Worm (Caenorhabditis elegans) whole organism, L1 larva: ENCODE data around the gene col-142.

Experiments
- aha-1 ChIP-seq: fragments of 150-350 bp; optimal IDR thresholded peaks from 2 replicates; lab custom pipeline; 2014; ENCODE audit warnings: missing biosample characterization, missing genetic modification characterization
- alr-1 ChIP-seq: fragments of 200-800 bp; sonication (Bioruptor generic); optimal IDR thresholded peaks from 2 replicates; lab custom pipeline; 2018; ENCODE audit warnings: borderline replicate concordance, mild to moderate bottlenecking, missing genetic modification characterization, missing compliant biosample characterization
- aly-2 ChIP-seq: fragments of 150-350 bp; optimal IDR thresholded peaks from 2 replicates; lab custom pipeline; 2014; ENCODE audit warnings: missing biosample characterization, missing genetic modification characterization
- ceh-8 ChIP-seq: fragments of 200-800 bp; sonication (Bioruptor generic); optimal IDR thresholded peaks from 2 replicates; lab custom pipeline; 2018; ENCODE audit warnings: mild to moderate bottlenecking, missing genetic modification characterization, moderate library complexity, missing compliant biosample characterization
- ceh-88 ChIP-seq: fragments of 200-800 bp; sonication (Bioruptor generic); IDR thresholded peaks from 2 replicates; pipeline ENCODE4 v1.3.6; 2022; ENCODE audit warnings: missing genetic modification characterization, missing compliant biosample characterization
- dpl-1 ChIP-seq, 3 experiments: fragments of 150-350 bp in 2 of 3; sonication (generic microtip) in 1 of 3; optimal IDR thresholded peaks; 2 replicates each; lab custom pipeline; 2014 to 2017; ENCODE audit warnings: missing biosample characterization in 3 of 3, missing genetic modification characterization in 3 of 3, missing genetic modification reagents in 3 of 3
- dsc-1 ChIP-seq: sonication (generic microtip); optimal IDR thresholded peaks from 2 replicates; lab custom pipeline; 2016; ENCODE audit warnings: mild to moderate bottlenecking, missing genetic modification characterization, missing compliant biosample characterization
- efl-1 ChIP-seq, 4 experiments: fragments of 150-350 bp; optimal IDR thresholded peaks in 3 of 4; peaks in 1 of 4; 1 replicate in 1 of 4; 2 replicates in 3 of 4; lab custom pipeline; 2014; ENCODE audit warnings: missing biosample characterization in 2 of 4, missing genetic modification characterization in 2 of 4, missing genetic modification reagents in 2 of 4
- egl-27 ChIP-seq, 2 experiments: fragments of 150-350 bp in 1 of 2; sonication (generic microtip); optimal IDR thresholded peaks; 3 replicates each; lab custom pipeline; 2017 to 2018; ENCODE audit warnings: missing biosample characterization in 2 of 2, missing genetic modification characterization in 2 of 2, missing genetic modification reagents in 2 of 2
- fkh-10 ChIP-seq: sonication (generic microtip); optimal IDR thresholded peaks from 2 replicates; lab custom pipeline; 2017; ENCODE audit warnings: missing biosample characterization, missing genetic modification reagents, missing genetic modification characterization
- hpl-2 ChIP-seq: fragments of 150-350 bp; optimal IDR thresholded peaks from 2 replicates; lab custom pipeline; 2014; ENCODE audit warnings: missing biosample characterization, missing genetic modification reagents, missing genetic modification characterization
- lin-14 ChIP-seq: fragments of 200-800 bp; sonication (Bioruptor generic); optimal IDR thresholded peaks from 2 replicates; lab custom pipeline; 2018; ENCODE audit warnings: mild to moderate bottlenecking, missing genetic modification characterization, moderate library complexity, missing compliant biosample characterization
- lin-39 ChIP-seq: fragments of 150-350 bp; optimal IDR thresholded peaks from 2 replicates; lab custom pipeline; 2014; ENCODE audit warnings: missing biosample characterization, missing genetic modification reagents, missing genetic modification characterization
- mab-9 ChIP-seq: fragments of 200-800 bp; sonication (Bioruptor generic); IDR thresholded peaks from 2 replicates; pipeline ENCODE4 v1.3.6; 2022; ENCODE audit warnings: missing genetic modification reagents, missing genetic modification characterization, missing compliant biosample characterization
- nhr-12 ChIP-seq: sonication (generic microtip); optimal IDR thresholded peaks from 2 replicates; lab custom pipeline; 2017; ENCODE audit warnings: missing biosample characterization, missing genetic modification characterization
- nhr-20 ChIP-seq: sonication (generic microtip); optimal IDR thresholded peaks from 2 replicates; lab custom pipeline; 2016; ENCODE audit warnings: mild to moderate bottlenecking, missing genetic modification characterization, missing compliant biosample characterization
- nhr-28 ChIP-seq: fragments of 150-350 bp; optimal IDR thresholded peaks from 2 replicates; lab custom pipeline; 2014; ENCODE audit warnings: missing biosample characterization, missing genetic modification characterization
- nhr-77 ChIP-seq: fragments of 150-350 bp; optimal IDR thresholded peaks from 2 replicates; lab custom pipeline; 2014; ENCODE audit warnings: missing biosample characterization, missing genetic modification characterization
- nhr-85 ChIP-seq: sonication (generic microtip); peaks from one replicate; lab custom pipeline; 2016; ENCODE audit warnings: missing genetic modification characterization, inconsistent platforms, missing compliant biosample characterization
- pqm-1 ChIP-seq: sonication (generic microtip); optimal IDR thresholded peaks from 3 replicates; lab custom pipeline; 2017; ENCODE audit warnings: missing biosample characterization, missing genetic modification characterization
- rnt-1 ChIP-seq: sonication (generic microtip); optimal IDR thresholded peaks from 2 replicates; lab custom pipeline; 2016; ENCODE audit warnings: mild to moderate bottlenecking, missing genetic modification characterization, moderate library complexity, missing compliant biosample characterization
- sup-37 ChIP-seq: fragments of 200-800 bp; sonication (Bioruptor generic); optimal IDR thresholded peaks from 2 replicates; lab custom pipeline; 2018; ENCODE audit warnings: mild to moderate bottlenecking, missing genetic modification characterization, missing compliant biosample characterization
- unc-130 ChIP-seq: fragments of 150-350 bp; optimal IDR thresholded peaks from 2 replicates; lab custom pipeline; 2017; ENCODE audit warnings: missing biosample characterization, missing genetic modification characterization, inconsistent platforms
- unc-86 ChIP-seq: sonication (generic microtip); optimal IDR thresholded peaks from 2 replicates; lab custom pipeline; 2016; ENCODE audit warnings: missing genetic modification characterization, missing compliant biosample characterization
- unc-98 ChIP-seq: fragments of 200-800 bp; sonication (Bioruptor generic); IDR thresholded peaks from 2 replicates; pipeline ENCODE4 v1.3.6; 2022; ENCODE audit warnings: missing genetic modification characterization, missing compliant biosample characterization
- vab-15 ChIP-seq: sonication (generic microtip); optimal IDR thresholded peaks from 2 replicates; lab custom pipeline; 2017; ENCODE audit warnings: missing genotype, mild to moderate bottlenecking, missing genetic modification characterization, missing compliant biosample characterization

col-142 gene

DNA sequence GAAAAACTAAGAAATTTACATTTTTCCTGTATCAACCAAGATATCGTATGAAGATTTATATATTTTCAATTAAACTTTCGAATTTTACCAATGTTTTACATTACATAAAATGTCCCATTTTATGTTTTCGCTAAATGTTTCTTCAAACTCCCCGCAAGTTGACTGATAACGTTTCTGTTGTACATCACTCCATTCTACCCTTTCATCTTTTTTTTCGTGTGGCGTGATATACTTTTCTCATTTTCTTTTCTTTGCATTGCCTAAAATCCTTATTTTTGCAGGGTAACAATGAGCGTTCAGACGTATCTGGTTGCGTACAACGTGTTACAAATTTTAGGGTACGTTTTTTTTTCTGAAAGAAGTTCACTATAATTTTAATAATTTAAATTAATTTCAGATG is 8.0 kb downstream of the col-142 start, which contains the start of gene hpo-8:
Gene hpo-8 (plus strand): TSS at position 282 of the 400 bp plus-strand sequence.
- TF ChIP-seq nhr-12 (no peak), nhr-77 (tag; lab: Kevin White, UChicago) (no peak), efl-1 (optimal IDR thresholded peaks at IDR 0.05; lab: Kevin White, UChicago) (no peak), efl-1 (GFP tag; optimal IDR thresholded peaks at IDR 0.05 in 1 of 2; lab: Kevin White, UChicago) (peak in 1 of 2 experiments; percentile 89), ceh-8 (GFP tag; lab: Kevin White, UChicago) (no peak), unc-98 (GFP tag; lab: Robert Waterston, UW) (no peak), pqm-1 (tag; lab: Kevin White, UChicago) (no peak), unc-130 (tag; lab: Kevin White, UChicago) (no peak)

DNA sequence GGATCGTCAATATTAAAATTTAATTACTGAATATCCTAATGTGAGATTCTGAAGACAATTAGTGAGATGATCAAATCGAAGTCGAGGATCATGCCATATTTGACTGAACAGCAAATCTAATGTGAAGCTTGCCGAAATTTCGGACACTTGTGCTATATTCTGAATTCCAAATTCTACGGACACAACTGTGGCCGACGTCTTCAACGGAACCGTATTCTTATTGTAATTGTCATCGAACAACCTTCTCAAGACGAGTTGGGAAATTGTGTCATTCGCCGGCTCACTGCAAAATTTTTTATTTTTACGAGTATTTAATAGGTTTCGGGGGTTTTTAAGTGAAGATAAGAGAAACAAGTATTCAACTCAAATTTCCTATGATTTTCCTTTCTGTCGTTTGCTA is 11.5 kb downstream of the col-142 start, which contains the start of gene T15B7.1:
Gene T15B7.1 (plus strand): TSS at position 301 of the 400 bp plus-strand sequence.
- TF ChIP-seq nhr-28 (tag; lab: Kevin White, UChicago) (no peak), efl-1 (optimal IDR thresholded peaks at IDR 0.05; lab: Kevin White, UChicago) (no peak), efl-1 (GFP tag; optimal IDR thresholded peaks at IDR 0.05 in 1 of 2; lab: Kevin White, UChicago) (peak in 1 of 2 experiments; percentile 25), ceh-88 (GFP tag; lab: Robert Waterston, UW) (no peak)

DNA sequence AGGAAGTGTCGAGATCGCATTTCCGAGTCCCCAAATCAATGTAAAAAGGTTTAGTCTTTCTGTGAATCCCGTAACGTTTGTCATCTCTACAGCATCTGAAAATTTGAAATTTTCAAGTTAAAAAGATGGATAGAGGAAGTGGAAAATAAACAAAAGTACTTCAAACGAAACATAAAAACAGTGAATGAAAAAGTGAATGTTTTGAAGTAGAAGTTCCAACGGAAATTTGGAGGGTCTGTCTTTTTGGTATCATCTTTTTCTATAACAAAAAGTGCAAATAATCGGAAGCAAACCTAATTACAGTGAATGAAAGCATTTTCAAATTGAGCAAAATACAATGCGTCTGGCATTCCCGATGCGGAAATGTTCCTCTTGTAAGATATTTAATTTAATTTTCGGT is 15.5 kb downstream of the col-142 start, which contains the start of gene lgc-54:
Gene lgc-54 (minus strand): TSS at position 101 of the 400 bp plus-strand sequence.
- TF ChIP-seq fkh-10 (GFP tag; lab: Kevin White, UChicago): no peak
- no peak for TF ChIP-seq lin-14 (GFP tag; lab: Kevin White, UChicago)

DNA sequence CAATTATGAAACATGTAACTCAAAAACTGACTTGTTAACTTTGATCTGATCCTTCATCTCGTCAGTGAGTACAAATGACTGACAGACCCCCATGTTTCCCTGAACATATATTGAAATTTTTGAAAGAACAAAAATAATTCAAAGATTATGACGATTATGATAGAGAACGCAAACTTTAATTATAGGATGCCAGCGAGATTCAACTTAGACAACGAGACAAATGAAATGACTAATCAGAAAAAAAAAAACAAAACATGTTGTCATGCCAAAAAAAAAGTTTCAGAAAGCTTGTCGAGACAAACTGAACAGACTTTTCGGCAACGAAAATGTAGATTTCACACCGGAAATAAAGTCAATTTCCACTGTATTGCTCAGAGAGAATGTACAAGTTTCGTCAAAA is 23.7 kb downstream of the col-142 start, which contains the start of gene gpa-10:
Gene gpa-10 (minus strand): TSS at position 101 of the 400 bp plus-strand sequence.
- no peak for TF ChIP-seq sup-37 (GFP tag; lab: Kevin White, UChicago)
- no peak for TF ChIP-seq pqm-1 (tag; lab: Kevin White, UChicago)
- no peak for TF ChIP-seq dpl-1 (GFP tag; optimal IDR thresholded peaks at IDR 0.05; lab: Kevin White, UChicago)
- no peak for TF ChIP-seq alr-1
- no peak for TF ChIP-seq lin-39
- no peak for TF ChIP-seq mab-9

DNA sequence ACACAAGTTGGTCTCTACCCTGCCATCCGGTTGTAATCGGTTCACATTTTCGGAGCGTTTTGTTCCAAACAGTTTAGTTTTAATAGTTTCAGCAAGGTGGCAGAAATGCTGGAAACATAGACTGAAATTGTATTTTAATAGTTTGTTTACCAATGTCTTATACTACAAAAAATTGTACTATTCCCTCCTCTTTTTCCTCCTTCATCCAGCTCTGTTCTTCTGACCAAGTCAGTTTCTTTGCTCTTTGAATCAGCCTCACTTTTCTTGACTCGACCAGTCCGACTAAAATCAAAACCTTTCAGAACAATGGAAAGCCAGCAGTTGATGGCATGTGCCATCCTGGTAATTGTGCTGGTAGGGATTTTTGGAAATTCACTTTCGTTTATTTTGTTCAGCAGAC is 39.0 kb downstream of the col-142 start, which contains the start of gene frpr-18:
Gene frpr-18 (plus strand): TSS at position 301 of the 400 bp plus-strand sequence.
- TF ChIP-seq egl-27 (tag; optimal IDR thresholded peaks at IDR 0.05; lab: Kevin White, UChicago) (no peak), dsc-1 (tag; lab: Kevin White, UChicago) (no peak), aly-2 (no peak), unc-130 (tag; lab: Kevin White, UChicago) (no peak), aha-1 (tag; lab: Kevin White, UChicago) (no peak), hpl-2 (GFP tag; lab: Kevin White, UChicago) (no peak), ceh-88 (GFP tag; lab: Robert Waterston, UW) (no peak), nhr-20 (tag; lab: Kevin White, UChicago) (no peak), nhr-85 (tag; lab: Kevin White, UChicago) (no peak)

DNA sequence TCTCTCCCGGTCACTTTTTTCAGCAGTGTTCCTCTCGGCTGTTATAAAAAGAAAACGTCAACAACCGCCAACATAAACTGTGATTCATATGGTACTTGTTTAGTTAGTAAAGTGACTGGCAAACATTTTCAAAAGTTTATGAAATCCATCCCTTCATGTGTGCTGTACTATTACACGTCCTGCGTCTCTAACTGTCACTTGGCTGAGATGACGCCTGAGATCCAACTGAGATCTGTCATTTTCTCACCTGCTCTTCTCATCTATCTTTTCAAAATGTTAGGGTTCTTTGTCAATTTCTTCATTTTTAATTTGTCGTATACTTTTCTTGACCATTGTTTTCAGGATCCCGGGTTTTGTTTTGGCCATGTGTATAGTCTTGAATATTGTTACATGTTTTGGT is 43.8 kb downstream of the col-142 start:
- TF ChIP-seq unc-86 (tag; lab: Kevin White, UChicago): no peak
- TF ChIP-seq rnt-1 (tag; lab: Kevin White, UChicago): peak; percentile 23

DNA sequence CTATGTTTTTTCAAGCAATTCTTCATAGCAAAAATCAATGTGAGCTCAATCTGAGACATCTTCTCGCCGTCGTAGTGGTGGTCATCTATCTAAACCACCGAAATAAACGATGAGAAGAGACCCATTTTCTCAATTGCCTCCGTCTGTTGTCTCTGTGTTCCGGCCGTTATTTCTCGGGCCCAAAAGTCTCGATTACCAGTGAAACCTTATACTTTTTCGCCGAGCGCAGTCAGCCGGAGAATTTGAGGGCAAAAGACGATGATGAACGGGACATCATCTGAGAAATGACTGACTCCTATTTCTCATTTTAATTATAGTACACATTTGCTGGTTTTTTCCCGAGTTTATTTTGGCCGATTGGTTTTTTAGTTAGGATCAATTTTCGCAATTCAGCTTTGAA is 44.8 kb downstream of the col-142 start:
- TF ChIP-seq ceh-88 (GFP tag; lab: Robert Waterston, UW) (no peak), efl-1 (optimal IDR thresholded peaks at IDR 0.05; lab: Kevin White, UChicago) (no peak), efl-1 (GFP tag; optimal IDR thresholded peaks at IDR 0.05 in 1 of 2; lab: Kevin White, UChicago) (peak in 1 of 2 experiments; percentile 77), vab-15 (tag; lab: Kevin White, UChicago) (no peak), dsc-1 (tag; lab: Kevin White, UChicago) (peak; percentile 2), lin-14 (GFP tag; lab: Kevin White, UChicago) (peak; percentile 4)
